Fruit fly (Drosophila melanogaster): Measurements from ENCODE around the gene Kul.
A peak's percentile ranks its signal among the peaks of the same experiment; 100 is the strongest.

Gene Kul

DNA sequence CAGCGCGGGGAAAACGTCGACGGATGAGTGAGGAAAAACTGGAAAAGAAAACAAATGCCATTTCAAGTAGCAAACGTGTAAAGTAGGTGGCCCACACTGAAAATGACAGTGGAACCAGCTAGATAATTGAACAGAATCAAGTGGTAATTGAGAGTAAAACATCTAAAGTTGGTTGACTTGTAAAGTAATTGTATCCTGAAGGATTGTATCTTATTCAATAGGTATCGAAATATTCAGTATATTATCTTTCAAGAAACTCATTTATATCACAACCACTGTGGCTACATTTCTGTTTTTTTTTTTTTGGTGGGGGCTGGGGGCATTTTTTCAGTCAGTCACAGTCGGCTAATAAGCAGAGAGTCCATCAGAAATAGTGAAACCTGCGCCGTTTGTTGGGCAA, 26.4 kb upstream of the Kul start (continued):
- TF ChIP-seq CG10209 (GFP tag; optimal IDR thresholded peaks at IDR 0.05) = no peak
- no peak for TF ChIP-seq Ada2b (GFP tag; IDR thresholded peaks at IDR 0.05)
- no peak for TF ChIP-seq Mes4 (GFP tag; optimal IDR thresholded peaks at IDR 0.05)
- TF ChIP-seq CG1603 (tag; optimal IDR thresholded peaks at IDR 0.05) = peak; percentile 74
- no peak for TF ChIP-seq exex (tag; optimal IDR thresholded peaks at IDR 0.05)
- no peak for TF ChIP-seq gro (GFP tag; optimal IDR thresholded peaks at IDR 0.05)
- TF ChIP-seq Hr51 (GFP tag; optimal IDR thresholded peaks at IDR 0.05) = no peak
- no peak for TF ChIP-seq vnd (GFP tag; IDR thresholded peaks at IDR 0.05; ENCODE audit: partially characterized antibody)
- no peak for TF ChIP-seq Lhr (GFP tag; optimal IDR thresholded peaks at IDR 0.05)
- TF ChIP-seq CG5245 (GFP tag; optimal IDR thresholded peaks at IDR 0.05) = no peak
- TF ChIP-seq br (optimal IDR thresholded peaks at IDR 0.05) = no peak
- TF ChIP-seq salm (tag; optimal IDR thresholded peaks at IDR 0.05) = peak; percentile 3
- no peak for TF ChIP-seq Sry-δ (GFP tag; optimal IDR thresholded peaks at IDR 0.05)
- no peak for TF ChIP-seq CG15696 (tag; optimal IDR thresholded peaks at IDR 0.05)
- TF ChIP-seq wdn (GFP tag; IDR thresholded peaks at IDR 0.05) = no peak
- TF ChIP-seq Doc2 (GFP tag; IDR thresholded peaks at IDR 0.05) = no peak
- no peak for TF ChIP-seq Mrtf (GFP tag; IDR thresholded peaks at IDR 0.05)
- peak; percentile 53 for TF ChIP-seq CG17328 (GFP tag; IDR thresholded peaks at IDR 0.05)
- no peak for TF ChIP-seq usp (GFP tag; optimal IDR thresholded peaks at IDR 0.05)
- no peak for TF ChIP-seq Six4 (GFP tag; optimal IDR thresholded peaks at IDR 0.05)
- no peak for TF ChIP-seq CG16779 (GFP tag; IDR thresholded peaks at IDR 0.05)
- no peak for TF ChIP-seq CG13624 (GFP tag; optimal IDR thresholded peaks at IDR 0.05)
- no peak for TF ChIP-seq CG33213 (GFP tag; optimal IDR thresholded peaks at IDR 0.05)
- TF ChIP-seq Sox100B (GFP tag; optimal IDR thresholded peaks at IDR 0.05) = no peak
- no peak for TF ChIP-seq CG11560 (tag; IDR thresholded peaks at IDR 0.05)
- no peak for TF ChIP-seq ato (GFP tag; IDR thresholded peaks at IDR 0.05; ENCODE audit: partially characterized antibody)
- no peak for TF ChIP-seq CG1233 (GFP tag; optimal IDR thresholded peaks at IDR 0.05)
- TF ChIP-seq CG43689 (GFP tag; IDR thresholded peaks at IDR 0.05) = no peak
- no peak for TF ChIP-seq CG6854 (GFP tag; optimal IDR thresholded peaks at IDR 0.05)
- no peak for TF ChIP-seq nom (GFP tag; optimal IDR thresholded peaks at IDR 0.05)
- TF ChIP-seq NFAT (GFP tag; IDR thresholded peaks at IDR 0.05) = no peak
- TF ChIP-seq D19B (GFP tag; optimal IDR thresholded peaks at IDR 0.05) = no peak
- TF ChIP-seq Awh (GFP tag; IDR thresholded peaks at IDR 0.05) = peak; percentile 65; the same call in 1 of the 2 replicates
- TF ChIP-seq CG7271 (tag; optimal IDR thresholded peaks at IDR 0.05) = no peak
- TF ChIP-seq z (GFP tag; IDR thresholded peaks at IDR 0.05) = no peak
- peak; percentile 62 for TF ChIP-seq dmrt99B (tag; optimal IDR thresholded peaks at IDR 0.05)
- no peak for TF ChIP-seq ERR (GFP tag; optimal IDR thresholded peaks at IDR 0.05)
- no peak for TF ChIP-seq CG15269 (tag; optimal IDR thresholded peaks at IDR 0.05)
- no peak for TF ChIP-seq CG15073 (GFP tag; optimal IDR thresholded peaks at IDR 0.05)
- no peak for TF ChIP-seq Usf (GFP tag; optimal IDR thresholded peaks at IDR 0.05)
- TF ChIP-seq MBD-R2 (GFP tag; IDR thresholded peaks at IDR 0.05) = no peak
- TF ChIP-seq CG16815 (GFP tag; optimal IDR thresholded peaks at IDR 0.05) = no peak
- no peak for TF ChIP-seq chinmo (GFP tag; IDR thresholded peaks at IDR 0.05; ENCODE audit: partially characterized antibody)
- no peak for TF ChIP-seq Hey (tag; optimal IDR thresholded peaks at IDR 0.05)
- no peak for TF ChIP-seq en (GFP tag; optimal IDR thresholded peaks at IDR 0.05)
- no peak for TF ChIP-seq CG14710 (tag; optimal IDR thresholded peaks at IDR 0.05)
- TF ChIP-seq mam (GFP tag; optimal IDR thresholded peaks at IDR 0.05) = no peak
- no peak for TF ChIP-seq Gug (GFP tag; IDR thresholded peaks at IDR 0.05)
- TF ChIP-seq CG18011 (GFP tag; optimal IDR thresholded peaks at IDR 0.05) = no peak
- TF ChIP-seq NC2β (GFP tag; optimal IDR thresholded peaks at IDR 0.05) = no peak
- TF ChIP-seq dysf (GFP tag; IDR thresholded peaks at IDR 0.05) = peak; percentile 68; the same call in 2 of the 3 replicates
- TF ChIP-seq CG31388 (GFP tag; optimal IDR thresholded peaks at IDR 0.05) = no peak
- peak; percentile 2 for TF ChIP-seq CG16863 (GFP tag; optimal IDR thresholded peaks at IDR 0.05)

Measured in whole organism, embryonic.